Worm (Caenorhabditis elegans): ENCODE data around the gene Y75B8A.7.

DNA sequence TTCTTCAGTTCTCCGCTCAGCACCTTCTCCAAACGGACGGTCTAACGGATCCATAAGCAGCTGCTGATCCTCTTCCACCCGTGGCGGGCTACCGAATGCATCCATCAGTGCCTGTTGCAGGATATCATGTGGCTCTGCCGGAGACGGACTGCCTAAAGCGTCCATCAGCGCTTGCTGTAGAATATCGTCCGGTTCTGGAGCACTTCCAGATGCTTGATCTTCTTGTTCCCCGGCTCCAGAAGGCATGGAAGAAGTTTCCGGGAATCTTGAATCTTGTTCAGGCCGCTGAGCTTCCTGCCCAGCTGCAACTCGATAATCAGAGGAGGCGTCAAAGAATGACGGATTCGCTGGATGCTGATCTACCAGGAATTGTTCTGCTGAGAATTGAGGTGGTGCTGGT lies 52.6 kb downstream of the Y75B8A.7 start:
- no peak for TF ChIP-seq nhr-28 (tag; optimal IDR thresholded peaks at IDR 0.05)
- TF ChIP-seq mep-1 (tag; optimal IDR thresholded peaks at IDR 0.05): no peak
- TF ChIP-seq nhr-237 (tag; optimal IDR thresholded peaks at IDR 0.05): no peak
- TF ChIP-seq lin-13 (tag; optimal IDR thresholded peaks at IDR 0.05): no peak
- no peak for TF ChIP-seq cnd-1 (tag; optimal IDR thresholded peaks at IDR 0.05)
- no peak for TF ChIP-seq pha-4 (tag; optimal IDR thresholded peaks at IDR 0.05)
